Worm (Caenorhabditis elegans) whole organism, L3 larva: Measurements from ENCODE around the gene ttc-4.

Experiments
- R02D3.7 ChIP-seq: fragments of 150-350 bp; optimal IDR thresholded peaks from 2 replicates; lab custom pipeline; 2014; ENCODE audit warnings: missing biosample characterization, missing genetic modification characterization
- aly-2 ChIP-seq: fragments of 150-350 bp; optimal IDR thresholded peaks from 2 replicates; lab custom pipeline; 2014; ENCODE audit warnings: missing biosample characterization, missing genetic modification characterization
- ceh-82 ChIP-seq: fragments of 150-350 bp; optimal IDR thresholded peaks from 2 replicates; lab custom pipeline; 2014; ENCODE audit warnings: missing biosample characterization, missing genetic modification characterization
- ceh-9 ChIP-seq: sonication (generic microtip); optimal IDR thresholded peaks from 2 replicates; lab custom pipeline; 2018; ENCODE audit warnings: missing biosample characterization, missing genetic modification characterization
- egl-27 ChIP-seq: sonication (generic microtip); optimal IDR thresholded peaks from 4 replicates; lab custom pipeline; 2017; ENCODE audit warnings: missing biosample characterization, missing genetic modification reagents, missing genetic modification characterization
- elt-1 ChIP-seq: fragments of 150-350 bp; optimal IDR thresholded peaks from 2 replicates; lab custom pipeline; 2014; ENCODE audit warnings: missing biosample characterization, missing genetic modification characterization
- hmg-11 ChIP-seq: sonication (generic microtip); optimal IDR thresholded peaks from 2 replicates; lab custom pipeline; 2016; ENCODE audit warnings: missing genetic modification characterization, missing compliant biosample characterization
- mdl-1 ChIP-seq: fragments of 150-350 bp; optimal IDR thresholded peaks from 2 replicates; lab custom pipeline; 2014; ENCODE audit warnings: missing biosample characterization, missing genetic modification characterization
- nhr-12 ChIP-seq: fragments of 150-350 bp; optimal IDR thresholded peaks from 2 replicates; lab custom pipeline; 2014; ENCODE audit warnings: missing biosample characterization, missing genetic modification characterization
- nhr-25 ChIP-seq: sonication (generic microtip); optimal IDR thresholded peaks from 2 replicates; lab custom pipeline; 2017; ENCODE audit warnings: missing biosample characterization, missing genetic modification characterization
- nhr-76 ChIP-seq: fragments of 150-350 bp; sonication (generic microtip); optimal IDR thresholded peaks from 5 replicates; lab custom pipeline; 2014; ENCODE audit warnings: missing biosample characterization, missing genetic modification characterization
- nhr-77 ChIP-seq: fragments of 150-350 bp; optimal IDR thresholded peaks from 2 replicates; lab custom pipeline; 2014; ENCODE audit warnings: missing biosample characterization, missing genetic modification characterization
- sea-2 ChIP-seq: fragments of 150-350 bp; sonication (generic microtip); optimal IDR thresholded peaks from 4 replicates; lab custom pipeline; 2014; ENCODE audit warnings: missing biosample characterization, missing genetic modification reagents, missing genetic modification characterization
- skn-1 ChIP-seq: fragments of 150-350 bp; optimal IDR thresholded peaks from 2 replicates; lab custom pipeline; 2014; ENCODE audit warnings: missing biosample characterization, missing genetic modification characterization

- TF ChIP-seq nhr-25 (tag; lab: Kevin White, UChicago) (no peak), aly-2 (tag; lab: Kevin White, UChicago) (no peak), nhr-76 (tag; lab: Kevin White, UChicago) (no peak), hmg-11 (tag; lab: Kevin White, UChicago) (no peak), nhr-77 (no peak), elt-1 (tag; lab: Kevin White, UChicago) (no peak), skn-1 (tag; lab: Kevin White, UChicago) (no peak), mdl-1 (tag; lab: Kevin White, UChicago) (no peak), R02D3.7 (tag; lab: Kevin White, UChicago) (no peak), nhr-12 (tag; lab: Kevin White, UChicago) (no peak), sea-2 (GFP tag; lab: Kevin White, UChicago) (no peak), egl-27 (tag; lab: Kevin White, UChicago) (no peak), ceh-9 (tag; lab: Kevin White, UChicago) (no peak), ceh-82 (tag; lab: Kevin White, UChicago) (no peak)
These were observed at the start of gene ttc-4 for ce11 chrII:5594210-5594764.
